Fruit fly (Drosophila melanogaster): ENCODE measurements around the gene CG18764.

Gene CG18764

dm6 chr3R:11649449-11649848, 22.8 kb downstream of the CG18764 start (continued):
- TF ChIP-seq Atf-2 (GFP tag; optimal IDR thresholded peaks at IDR 0.05) (peak; percentile 96), Kr (GFP tag; optimal IDR thresholded peaks at IDR 0.05) (no peak), CG1024 (GFP tag; IDR thresholded peaks at IDR 0.05) (peak; percentile 89), az2 (GFP tag; optimal IDR thresholded peaks at IDR 0.05) (peak; percentile 97), salm (tag; optimal IDR thresholded peaks at IDR 0.05) (peak; percentile 86), lilli (GFP tag; optimal IDR thresholded peaks at IDR 0.05) (peak; percentile 99), Doc2 (GFP tag; IDR thresholded peaks at IDR 0.05) (peak; percentile 86), Stat92E (GFP tag; optimal IDR thresholded peaks at IDR 0.05) (no peak), CG3838 (GFP tag; optimal IDR thresholded peaks at IDR 0.05) (peak; percentile 91), CG12391 (tag; optimal IDR thresholded peaks at IDR 0.05) (peak; percentile 94), Hr39 (optimal IDR thresholded peaks at IDR 0.05) (no peak), D19B (GFP tag; optimal IDR thresholded peaks at IDR 0.05) (peak; percentile 90), CG14667 (GFP tag; IDR thresholded peaks at IDR 0.05) (peak; percentile 96), CG17361 (GFP tag; IDR thresholded peaks at IDR 0.05) (peak; percentile 94), Bgb (GFP tag; IDR thresholded peaks at IDR 0.05; ENCODE audit: partially characterized antibody) (no peak), CG18599 (GFP tag; optimal IDR thresholded peaks at IDR 0.05) (peak; percentile 95), Tbp (GFP tag; optimal IDR thresholded peaks at IDR 0.05) (no peak), Ssrp (tag; optimal IDR thresholded peaks at IDR 0.05) (peak; percentile 89), tap (tag; optimal IDR thresholded peaks at IDR 0.05) (peak; percentile 93), CG42726 (GFP tag; IDR thresholded peaks at IDR 0.05; ENCODE audit: partially characterized antibody) (no peak), CG6689 (GFP tag; IDR thresholded peaks at IDR 0.05) (peak; percentile 95), nmo (GFP tag; optimal IDR thresholded peaks at IDR 0.05) (peak; percentile 92), tx (GFP tag; optimal IDR thresholded peaks at IDR 0.05) (peak; percentile 95), CG15479 (GFP tag; optimal IDR thresholded peaks at IDR 0.05) (no peak), ind (GFP tag; optimal IDR thresholded peaks at IDR 0.05) (peak; percentile 98), stc (GFP tag; IDR thresholded peaks at IDR 0.05) (peak; percentile 97), Lpt (GFP tag; optimal IDR thresholded peaks at IDR 0.05) (no peak), Ada2b (GFP tag; IDR thresholded peaks at IDR 0.05) (peak; percentile 98), usp (GFP tag; optimal IDR thresholded peaks at IDR 0.05) (no peak), Mrtf (GFP tag; IDR thresholded peaks at IDR 0.05) (peak; percentile 97), Oaz (GFP tag; IDR thresholded peaks at IDR 0.05) (peak; percentile 97), CG4360 (GFP tag; IDR thresholded peaks at IDR 0.05) (peak; percentile 59; the same call in 1 of the 2 replicates), CG2120 (GFP tag; optimal IDR thresholded peaks at IDR 0.05) (peak; percentile 99), CG13424 (tag; optimal IDR thresholded peaks at IDR 0.05) (peak; percentile 96), sna (GFP tag; IDR thresholded peaks at IDR 0.05; ENCODE audit: partially characterized antibody) (no peak), hbn (GFP tag; IDR thresholded peaks at IDR 0.05; ENCODE audit: partially characterized antibody) (no peak), CG13296 (GFP tag; optimal IDR thresholded peaks at IDR 0.05) (peak; percentile 97), pan (optimal IDR thresholded peaks at IDR 0.05) (no peak), pan (GFP tag; optimal IDR thresholded peaks at IDR 0.05 in 1 of 2, IDR thresholded peaks at IDR 0.05 in 1 of 2) (peak in 1 of 2 experiments; percentile 99), pros (GFP tag; optimal IDR thresholded peaks at IDR 0.05) (no peak), seq (GFP tag; IDR thresholded peaks at IDR 0.05) (peak; percentile 95), unc-4 (GFP tag; IDR thresholded peaks at IDR 0.05; ENCODE audit: partially characterized antibody) (no peak), CG15696 (tag; optimal IDR thresholded peaks at IDR 0.05) (peak; percentile 83), sima (GFP tag; optimal IDR thresholded peaks at IDR 0.05) (peak; percentile 84), CG16863 (GFP tag; optimal IDR thresholded peaks at IDR 0.05) (peak; percentile 94), B-H1 (GFP tag; IDR thresholded peaks at IDR 0.05) (peak; percentile 95), bigmax (GFP tag; optimal IDR thresholded peaks at IDR 0.05) (peak; percentile 2), nom (GFP tag; optimal IDR thresholded peaks at IDR 0.05) (peak; percentile 8), CG7963 (GFP tag; IDR thresholded peaks at IDR 0.05; ENCODE audit: partially characterized antibody) (no peak), CG2875 (GFP tag; optimal IDR thresholded peaks at IDR 0.05) (peak; percentile 82), insv (GFP tag; optimal IDR thresholded peaks at IDR 0.05) (no peak)
